Worm (Caenorhabditis elegans): ENCODE results near the gene nhr-274.
"Not testable (repeated sequence)": the region's sequence is repeated elsewhere in the genome, so short reads cannot be mapped to it uniquely, and the experiment has no call there.

nhr-274 gene

DNA sequence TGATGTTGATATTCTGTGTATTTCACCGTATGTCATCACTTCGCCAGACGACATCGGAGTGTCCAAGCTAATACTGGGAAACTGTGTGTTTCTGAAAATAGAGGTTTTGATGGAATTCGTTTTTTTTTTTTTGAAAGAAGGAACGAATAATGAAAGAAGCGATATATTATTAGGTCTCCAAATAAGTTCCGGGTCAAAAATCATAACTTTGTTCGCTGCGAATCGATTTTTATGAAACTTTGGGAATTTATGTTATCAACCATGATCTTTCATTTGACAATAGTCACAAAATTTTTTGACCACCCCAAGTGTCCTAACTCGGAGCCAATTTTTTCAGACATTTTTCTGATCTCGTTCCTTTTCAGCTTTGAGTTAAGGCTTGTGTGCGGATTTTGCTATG, at the start of gene nhr-274:
TSS of gene nhr-274 (minus strand) at position 101 of the 400 bp plus-strand sequence.
- not testable (repeated sequence) for TF ChIP-seq F13H6.1, ztf-11, elt-3 (tag; optimal IDR thresholded peaks at IDR 0.05)

DNA sequence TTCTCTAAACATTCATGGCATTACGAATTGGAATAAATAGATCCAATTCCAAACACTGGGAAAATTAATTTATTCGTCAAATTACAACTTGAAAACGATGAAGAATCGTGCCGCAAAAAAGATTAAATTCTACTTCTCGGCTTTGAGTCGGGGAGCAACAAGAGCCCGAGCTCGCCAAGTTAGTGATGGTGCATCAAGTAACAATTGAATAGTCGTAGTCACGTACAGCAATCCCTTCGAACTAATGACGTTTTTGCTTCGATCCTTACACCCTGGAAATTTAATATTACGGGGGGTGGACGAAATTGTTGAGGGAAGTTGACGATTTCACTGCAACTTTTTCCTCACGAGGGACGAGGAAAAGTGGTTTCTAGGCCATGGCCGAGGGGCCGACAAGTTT, 46.6 kb upstream of the nhr-274 start:
- TF ChIP-seq fos-1 (tag; optimal IDR thresholded peaks at IDR 0.05), result no peak
- TF ChIP-seq ceh-16 (tag; optimal IDR thresholded peaks at IDR 0.05), result no peak
- TF ChIP-seq gmeb-1 (tag; optimal IDR thresholded peaks at IDR 0.05), result no peak
- TF ChIP-seq alr-1 (tag; optimal IDR thresholded peaks at IDR 0.05), result no peak
- no peak for TF ChIP-seq ztf-1 (GFP tag; conservative IDR thresholded peaks at IDR 0.05)
- TF ChIP-seq sma-9 (GFP tag; optimal IDR thresholded peaks at IDR 0.05), result no peak
- no peak for TF ChIP-seq sma-9 (tag; optimal IDR thresholded peaks at IDR 0.05)
- TF ChIP-seq nhr-10 (tag; optimal IDR thresholded peaks at IDR 0.05), result no peak
- TF ChIP-seq dmd-4 (tag; optimal IDR thresholded peaks at IDR 0.05), result no peak
- TF ChIP-seq ZK546.5 (tag; optimal IDR thresholded peaks at IDR 0.05), result no peak
- no peak for TF ChIP-seq egl-27 (tag; optimal IDR thresholded peaks at IDR 0.05)
- no peak for TF ChIP-seq elt-1 (tag; optimal IDR thresholded peaks at IDR 0.05)
- no peak for TF ChIP-seq sma-3 (GFP tag; optimal IDR thresholded peaks at IDR 0.05)
- TF ChIP-seq mdl-1 (tag; optimal IDR thresholded peaks at IDR 0.05), result no peak
- no peak for TF ChIP-seq ztf-11 (tag; optimal IDR thresholded peaks at IDR 0.05)
- TF ChIP-seq skn-1 (tag; optimal IDR thresholded peaks at IDR 0.05), result no peak
- TF ChIP-seq nhr-25 (tag; optimal IDR thresholded peaks at IDR 0.05), result no peak
- no peak for TF ChIP-seq nhr-237 (tag; optimal IDR thresholded peaks at IDR 0.05)
- no peak for TF ChIP-seq snpc-4 (tag; optimal IDR thresholded peaks at IDR 0.05)

DNA sequence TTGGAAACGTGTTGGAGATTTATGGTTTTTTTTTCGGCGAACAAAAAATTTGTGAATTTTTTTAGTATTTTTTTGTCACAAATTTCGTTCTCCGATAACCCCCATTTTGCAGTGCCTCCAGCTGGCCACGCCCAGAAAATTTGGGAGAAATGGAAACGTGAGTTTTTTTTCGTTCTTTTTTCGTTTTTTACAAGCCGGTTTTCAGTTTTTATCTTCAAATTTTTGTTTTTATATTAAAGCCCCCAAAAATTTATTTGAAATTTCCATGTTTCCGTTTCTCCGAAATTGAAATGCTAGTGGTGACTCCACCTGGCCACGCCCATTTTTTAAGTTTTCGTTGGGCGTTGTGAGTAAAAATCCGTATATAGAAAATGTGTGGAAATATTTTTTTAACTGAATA, 42.1 kb upstream of the nhr-274 start:
- TF ChIP-seq nhr-25 (tag; optimal IDR thresholded peaks at IDR 0.05) (no peak), alr-1 (tag; optimal IDR thresholded peaks at IDR 0.05) (no peak), ztf-4 (tag; optimal IDR thresholded peaks at IDR 0.05) (no peak), ceh-82 (tag; optimal IDR thresholded peaks at IDR 0.05) (no peak), C34F6.9 (tag; optimal IDR thresholded peaks at IDR 0.05) (no peak), peb-1 (tag; optimal IDR thresholded peaks at IDR 0.05) (no peak), R02D3.7 (tag; optimal IDR thresholded peaks at IDR 0.05) (no peak)

DNA sequence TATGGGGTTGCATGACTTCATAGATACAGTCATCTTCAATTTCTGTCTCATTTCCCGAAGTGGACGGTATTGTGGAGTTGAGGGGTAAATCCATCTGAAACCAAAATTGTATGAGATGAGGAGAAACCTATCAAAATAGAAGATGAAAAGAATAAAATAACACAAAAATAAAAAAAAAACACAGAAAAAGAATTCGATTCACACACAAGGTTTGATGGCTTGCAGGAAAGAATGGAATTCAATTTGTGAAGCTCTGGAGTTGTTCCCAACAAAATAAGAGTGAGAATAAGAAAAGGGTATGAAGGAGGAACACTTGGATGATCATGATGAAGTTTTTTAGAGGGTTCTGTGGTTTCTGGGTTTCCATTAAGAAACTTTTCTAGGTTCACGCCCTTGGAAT, 37.0 kb upstream of the nhr-274 start, which contains the start of gene Y41D4B.24:
TSS of gene Y41D4B.24 (minus strand) at position 101 of the 400 bp plus-strand sequence.
- TF ChIP-seq alr-1 (tag; optimal IDR thresholded peaks at IDR 0.05) (no peak), lin-11 (tag; optimal IDR thresholded peaks at IDR 0.05) (no peak)

DNA sequence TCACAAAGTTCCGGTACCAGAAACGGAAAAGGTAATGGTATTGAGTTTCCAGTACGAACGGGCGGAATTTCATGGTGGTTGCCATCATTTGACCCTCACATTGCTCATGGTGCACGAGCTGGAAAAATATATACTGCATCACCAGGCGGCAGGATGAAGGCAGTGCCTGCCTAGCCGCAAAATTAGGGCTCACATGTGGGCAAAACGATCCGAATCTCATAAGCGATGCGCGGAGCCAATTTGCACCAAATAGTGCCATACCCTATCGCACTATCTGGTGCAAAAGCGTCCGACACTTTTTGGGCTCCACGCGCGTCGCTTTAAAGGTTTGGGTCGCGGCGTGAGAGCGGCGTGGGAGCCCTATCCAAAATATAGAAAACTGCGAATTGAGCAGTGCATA, 34.1 kb upstream of the nhr-274 start:
- TF ChIP-seq fos-1 (tag; optimal IDR thresholded peaks at IDR 0.05) (no peak), ztf-4 (tag; optimal IDR thresholded peaks at IDR 0.05) (no peak), sma-9 (GFP tag; optimal IDR thresholded peaks at IDR 0.05) (no peak), sma-9 (tag; optimal IDR thresholded peaks at IDR 0.05) (no peak)

DNA sequence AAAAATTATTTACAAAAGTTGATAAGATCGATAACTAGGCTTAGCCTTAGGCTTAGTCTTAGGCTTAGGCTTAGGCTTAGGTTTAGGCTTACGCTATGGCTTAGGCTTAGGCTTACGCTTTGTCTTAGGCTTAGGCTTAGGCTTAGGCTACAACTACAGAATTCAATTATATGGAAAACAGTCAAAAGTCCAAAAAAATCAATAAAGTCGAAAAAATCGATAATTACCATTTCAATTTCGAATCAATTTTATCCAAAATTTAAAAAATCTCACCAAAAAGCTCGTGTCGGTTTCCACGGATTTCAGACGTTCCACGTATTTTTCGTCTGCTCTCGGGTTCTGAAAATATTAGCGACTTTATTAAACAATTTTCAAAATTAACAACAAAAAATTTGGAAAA, 31.8 kb upstream of the nhr-274 start:
- TF ChIP-seq alr-1 (tag; optimal IDR thresholded peaks at IDR 0.05), result no peak
- no peak for TF ChIP-seq dmd-4 (tag; optimal IDR thresholded peaks at IDR 0.05)
- no peak for TF ChIP-seq lsy-2 (tag; optimal IDR thresholded peaks at IDR 0.05)
- TF ChIP-seq ceh-82 (tag; optimal IDR thresholded peaks at IDR 0.05), result no peak
- no peak for TF ChIP-seq ztf-11 (tag; optimal IDR thresholded peaks at IDR 0.05)
- TF ChIP-seq nhr-12 (tag; optimal IDR thresholded peaks at IDR 0.05), result no peak
- no peak for TF ChIP-seq egl-27 (tag; optimal IDR thresholded peaks at IDR 0.05)
- TF ChIP-seq nhr-237 (tag; optimal IDR thresholded peaks at IDR 0.05), result no peak
- no peak for TF ChIP-seq ztf-1 (GFP tag; conservative IDR thresholded peaks at IDR 0.05)
- no peak for TF ChIP-seq unc-62 (GFP tag; optimal IDR thresholded peaks at IDR 0.05)
- no peak for TF ChIP-seq ztf-4 (tag; optimal IDR thresholded peaks at IDR 0.05)
- no peak for TF ChIP-seq R02D3.7 (tag; optimal IDR thresholded peaks at IDR 0.05)
- no peak for TF ChIP-seq mab-5 (tag; optimal IDR thresholded peaks at IDR 0.05)
- TF ChIP-seq nhr-77 (tag; optimal IDR thresholded peaks at IDR 0.05), result no peak
- no peak for TF ChIP-seq zag-1 (tag; optimal IDR thresholded peaks at IDR 0.05)
- no peak for TF ChIP-seq nhr-25 (tag; optimal IDR thresholded peaks at IDR 0.05)
- TF ChIP-seq nhr-6 (tag; optimal IDR thresholded peaks at IDR 0.05), result no peak

Measured in whole organism, L2 larva.